Worm (Caenorhabditis elegans) whole organism, L2 larva: Measurements from ENCODE around the gene haf-3.

Source experiments
- R02D3.7 ChIP-seq: fragments of 150-350 bp; optimal IDR thresholded peaks from 2 replicates; lab custom pipeline; 2014; ENCODE audit warnings: missing biosample characterization, missing genetic modification characterization
- ama-1 ChIP-seq: fragments of 150-350 bp; optimal IDR thresholded peaks from 2 replicates; lab custom pipeline; 2018; ENCODE audit warnings: inconsistent platforms
- lin-39 ChIP-seq: fragments of 150-350 bp; optimal IDR thresholded peaks from 2 replicates; lab custom pipeline; 2014; ENCODE audit warnings: missing biosample characterization, missing genetic modification reagents, missing genetic modification characterization
- nhr-11 ChIP-seq: fragments of 150-350 bp; optimal IDR thresholded peaks from 2 replicates; lab custom pipeline; 2014; ENCODE audit warnings: missing biosample characterization, missing genetic modification characterization
- nhr-12 ChIP-seq: fragments of 150-350 bp; optimal IDR thresholded peaks from 2 replicates; lab custom pipeline; 2014; ENCODE audit warnings: missing biosample characterization, missing genetic modification characterization
- nhr-21 ChIP-seq: fragments of 150-350 bp; optimal IDR thresholded peaks from 2 replicates; lab custom pipeline; 2014; ENCODE audit warnings: missing biosample characterization, missing genetic modification characterization
- nhr-6 ChIP-seq: fragments of 150-350 bp; optimal IDR thresholded peaks from 2 replicates; lab custom pipeline; 2014; ENCODE audit warnings: missing biosample characterization, missing genetic modification characterization
- skn-1 ChIP-seq: sonication (generic microtip); optimal IDR thresholded peaks from 2 replicates; lab custom pipeline; 2017; ENCODE audit warnings: missing biosample characterization, missing genetic modification characterization
- sma-3 ChIP-seq: sonication (generic microtip); optimal IDR thresholded peaks from 2 replicates; lab custom pipeline; 2016; ENCODE audit warnings: missing genetic modification reagents, missing genetic modification characterization, missing compliant biosample characterization
- snpc-4 ChIP-seq: fragments of 150-350 bp; optimal IDR thresholded peaks from 2 replicates; lab custom pipeline; 2014; ENCODE audit warnings: missing biosample characterization, missing genetic modification characterization
- unc-39 ChIP-seq: fragments of 150-350 bp; optimal IDR thresholded peaks from 2 replicates; lab custom pipeline; 2014; ENCODE audit warnings: missing biosample characterization, missing genetic modification characterization
- ztf-11 ChIP-seq: sonication (generic microtip); optimal IDR thresholded peaks from 2 replicates; lab custom pipeline; 2017; ENCODE audit warnings: missing biosample characterization, missing genetic modification characterization

ce11 chrV:15718562-15718961, 47.4 kb downstream of the haf-3 start, which contains the start of gene Y6E2A.5:
- TF ChIP-seq ama-1 (no peak), snpc-4 (no peak), nhr-21 (tag; lab: Kevin White, UChicago) (no peak), nhr-12 (no peak), skn-1 (tag; lab: Kevin White, UChicago) (no peak), nhr-11 (tag; lab: Kevin White, UChicago) (no peak), sma-3 (GFP tag; lab: Kevin White, UChicago) (no peak), ztf-11 (tag; lab: Kevin White, UChicago) (no peak), R02D3.7 (tag; lab: Kevin White, UChicago) (no peak), nhr-6 (tag; lab: Kevin White, UChicago) (no peak), lin-39 (tag; lab: Kevin White, UChicago) (no peak), unc-39 (tag; lab: Kevin White, UChicago) (no peak)
